Worm (Caenorhabditis elegans) whole organism, late embryonic: ENCODE measurements around the gene F46B3.9.

Experiments
- T23F11.4 ChIP-seq: fragments of 200-800 bp; sonication (Bioruptor generic); optimal IDR thresholded peaks from 2 replicates; lab custom pipeline; 2018; ENCODE audit warnings: mild to moderate bottlenecking, missing genetic modification characterization, missing compliant biosample characterization
- ahr-1 ChIP-seq: sonication (generic microtip); optimal IDR thresholded peaks from 2 replicates; lab custom pipeline; 2016; ENCODE audit warnings: missing genetic modification characterization, missing compliant biosample characterization
- ama-1 ChIP-seq: fragments of 150-350 bp; optimal IDR thresholded peaks from 2 replicates; lab custom pipeline; 2014
- ceh-14 ChIP-seq: sonication (generic microtip); optimal IDR thresholded peaks from 2 replicates; lab custom pipeline; 2016; ENCODE audit warnings: missing genotype, missing genetic modification characterization, missing compliant biosample characterization
- ceh-18 ChIP-seq: sonication (generic microtip); optimal IDR thresholded peaks from 2 replicates; lab custom pipeline; 2016; ENCODE audit warnings: missing genetic modification characterization, missing compliant biosample characterization
- ceh-19 ChIP-seq: fragments of 200-800 bp; sonication (Bioruptor generic); optimal IDR thresholded peaks from 2 replicates; lab custom pipeline; 2018; ENCODE audit warnings: mild to moderate bottlenecking, missing genetic modification characterization, missing compliant biosample characterization
- ceh-2 ChIP-seq: sonication (generic microtip); optimal IDR thresholded peaks from 2 replicates; lab custom pipeline; 2016; ENCODE audit warnings: missing genotype, missing genetic modification characterization, missing compliant biosample characterization
- ceh-24 ChIP-seq: sonication (generic microtip); optimal IDR thresholded peaks from 2 replicates; lab custom pipeline; 2016; ENCODE audit warnings: mild to moderate bottlenecking, missing genetic modification characterization, missing compliant biosample characterization
- ceh-34 ChIP-seq: sonication (generic microtip); optimal IDR thresholded peaks from 2 replicates; lab custom pipeline; 2016; ENCODE audit warnings: mild to moderate bottlenecking, missing genetic modification characterization, missing compliant biosample characterization
- ceh-45 ChIP-seq: fragments of 200-800 bp; sonication (Bioruptor generic); IDR thresholded peaks from 2 replicates; pipeline ENCODE4 v1.3.6; 2022; ENCODE audit warnings: missing genetic modification reagents, missing genetic modification characterization, missing compliant biosample characterization
- ceh-6 ChIP-seq: fragments of 200-800 bp; sonication (Bioruptor generic); optimal IDR thresholded peaks from 2 replicates; lab custom pipeline; 2018; ENCODE audit warnings: mild to moderate bottlenecking, missing genetic modification characterization, missing compliant biosample characterization
- ceh-9 ChIP-seq: sonication (generic microtip); optimal IDR thresholded peaks from 2 replicates; lab custom pipeline; 2016; ENCODE audit warnings: mild to moderate bottlenecking, missing genetic modification characterization, inconsistent platforms, missing compliant biosample characterization
- dve-1 ChIP-seq: sonication (generic microtip); optimal IDR thresholded peaks from 2 replicates; lab custom pipeline; 2017; ENCODE audit warnings: antibody characterized with exemption, mild to moderate bottlenecking, missing genetic modification characterization, missing compliant biosample characterization
- elt-4 ChIP-seq: sonication (generic microtip); optimal IDR thresholded peaks from 2 replicates; lab custom pipeline; 2016; ENCODE audit warnings: missing genetic modification characterization, missing compliant biosample characterization
- eyg-1 ChIP-seq: sonication (generic microtip); optimal IDR thresholded peaks from 2 replicates; lab custom pipeline; 2016; ENCODE audit warnings: missing genotype, missing genetic modification characterization, missing compliant biosample characterization
- fkh-10 ChIP-seq: fragments of 150-350 bp; optimal IDR thresholded peaks from 2 replicates; lab custom pipeline; 2014; ENCODE audit warnings: missing biosample characterization, missing genetic modification reagents, missing genetic modification characterization
- fkh-6 ChIP-seq: sonication (generic microtip); optimal IDR thresholded peaks from 2 replicates; lab custom pipeline; 2016; ENCODE audit warnings: missing genetic modification characterization, missing compliant biosample characterization
- gmeb-2 ChIP-seq: sonication (generic microtip); optimal IDR thresholded peaks from 2 replicates; lab custom pipeline; 2016; ENCODE audit warnings: missing genetic modification characterization, inconsistent platforms, missing compliant biosample characterization
- hlh-15 ChIP-seq: sonication (generic microtip); optimal IDR thresholded peaks from 2 replicates; lab custom pipeline; 2016; ENCODE audit warnings: missing genetic modification characterization, missing compliant biosample characterization
- hlh-30 ChIP-seq: sonication (generic microtip); optimal IDR thresholded peaks from 2 replicates; lab custom pipeline; 2017; ENCODE audit warnings: antibody characterized with exemption, missing genetic modification characterization, missing compliant biosample characterization; ENCODE audit not compliant: insufficient read depth
- hlh-6 ChIP-seq: sonication (generic microtip); optimal IDR thresholded peaks from 2 replicates; lab custom pipeline; 2016; ENCODE audit warnings: missing genotype, missing genetic modification characterization, missing compliant biosample characterization
- lim-6 ChIP-seq: sonication (generic microtip); optimal IDR thresholded peaks from 2 replicates; lab custom pipeline; 2016; ENCODE audit warnings: missing genetic modification characterization, missing compliant biosample characterization
- madf-2 ChIP-seq: sonication (generic microtip); optimal IDR thresholded peaks from 2 replicates; lab custom pipeline; 2017; ENCODE audit warnings: missing genetic modification characterization, missing compliant biosample characterization
- mec-3 ChIP-seq: sonication (generic microtip); optimal IDR thresholded peaks from 2 replicates; lab custom pipeline; 2016; ENCODE audit warnings: borderline replicate concordance, missing genetic modification characterization, missing compliant biosample characterization
- nfya-1 ChIP-seq: sonication (generic microtip); optimal IDR thresholded peaks from 2 replicates; lab custom pipeline; 2017; ENCODE audit warnings: missing genetic modification characterization, mild to moderate bottlenecking, missing compliant biosample characterization, antibody characterized with exemption, moderate library complexity
- nhr-232 ChIP-seq: sonication (generic microtip); optimal IDR thresholded peaks from 2 replicates; lab custom pipeline; 2016; ENCODE audit warnings: missing genetic modification characterization, missing compliant biosample characterization
- odd-2 ChIP-seq: sonication (generic microtip); optimal IDR thresholded peaks from 2 replicates; lab custom pipeline; 2017; ENCODE audit warnings: antibody characterized with exemption, mild to moderate bottlenecking, missing genetic modification characterization, missing compliant biosample characterization
- pag-3 ChIP-seq: sonication (generic microtip); optimal IDR thresholded peaks from 2 replicates; lab custom pipeline; 2016; ENCODE audit warnings: missing compliant biosample characterization, missing genetic modification characterization, borderline replicate concordance
- pha-4 ChIP-seq: fragments of 150-350 bp; optimal IDR thresholded peaks from 2 replicates; lab custom pipeline; 2018; ENCODE audit warnings: missing biosample characterization, missing genetic modification reagents, missing genetic modification characterization
- pqm-1 ChIP-seq: sonication (generic microtip); optimal IDR thresholded peaks from 2 replicates; lab custom pipeline; 2016; ENCODE audit warnings: missing genetic modification characterization, missing compliant biosample characterization
- pros-1 ChIP-seq: fragments of 150-350 bp; optimal IDR thresholded peaks from 2 replicates; lab custom pipeline; 2014; ENCODE audit warnings: missing biosample characterization, missing genetic modification reagents, missing genetic modification characterization
- rnt-1 ChIP-seq: sonication (generic microtip); optimal IDR thresholded peaks from 2 replicates; lab custom pipeline; 2016; ENCODE audit warnings: missing genetic modification characterization, missing compliant biosample characterization
- sox-2 ChIP-seq: fragments of 200-800 bp; sonication (Bioruptor generic); IDR thresholded peaks from 2 replicates; pipeline ENCODE4 v1.3.6; 2022; ENCODE audit warnings: missing genetic modification reagents, missing genetic modification characterization, missing compliant biosample characterization
- tbx-7 ChIP-seq: sonication (generic microtip); optimal IDR thresholded peaks from 2 replicates; lab custom pipeline; 2016; ENCODE audit warnings: missing genotype, missing genetic modification characterization, missing compliant biosample characterization
- ttx-3 ChIP-seq: sonication (generic microtip); optimal IDR thresholded peaks from 2 replicates; lab custom pipeline; 2016; ENCODE audit warnings: missing genetic modification reagents, missing genetic modification characterization, missing compliant biosample characterization
- unc-42 ChIP-seq: sonication (generic microtip); optimal IDR thresholded peaks from 2 replicates; lab custom pipeline; 2016; ENCODE audit warnings: missing genotype, missing genetic modification characterization, missing compliant biosample characterization
- unc-55 ChIP-seq: sonication (generic microtip); optimal IDR thresholded peaks from 2 replicates; lab custom pipeline; 2017; ENCODE audit warnings: missing biosample characterization, missing genetic modification reagents, missing genetic modification characterization
- ztf-16 ChIP-seq: sonication (generic microtip); optimal IDR thresholded peaks from 2 replicates; lab custom pipeline; 2017; ENCODE audit warnings: missing genetic modification characterization, missing compliant biosample characterization

Gene F46B3.9

ce11 chrV:20638344-20638743, 12.4 kb upstream of the F46B3.9 start, which contains the start of gene Y44A6B.3:
Gene Y44A6B.3 (minus strand): TSS chrV:20638444.
- TF ChIP-seq ceh-24 (tag; lab: Kevin White, UChicago) (no peak), pros-1 (no peak), unc-42 (tag; lab: Kevin White, UChicago) (no peak), ceh-9 (tag; lab: Kevin White, UChicago) (no peak), eyg-1 (tag; lab: Kevin White, UChicago) (no peak), nhr-232 (tag; lab: Kevin White, UChicago) (no peak), dve-1 (tag; lab: Kevin White, UChicago) (no peak), mec-3 (tag; lab: Kevin White, UChicago) (no peak), ceh-14 (tag; lab: Kevin White, UChicago) (no peak), elt-4 (tag; lab: Kevin White, UChicago) (no peak), tbx-7 (tag; lab: Kevin White, UChicago) (no peak), ceh-18 (tag; lab: Kevin White, UChicago) (no peak), gmeb-2 (tag; lab: Kevin White, UChicago) (no peak), ceh-45 (GFP tag; lab: Robert Waterston, UW) (no peak), pha-4 (no peak), hlh-15 (tag; lab: Kevin White, UChicago) (no peak), unc-55 (GFP tag; lab: Kevin White, UChicago) (no peak), pqm-1 (no peak)

- TF ChIP-seq ceh-2 (tag; lab: Kevin White, UChicago) (no peak), ttx-3 (tag; lab: Kevin White, UChicago) (no peak), odd-2 (tag; lab: Kevin White, UChicago) (no peak), ceh-6 (GFP tag; lab: Kevin White, UChicago) (no peak), ceh-19 (no peak), elt-4 (tag; lab: Kevin White, UChicago) (no peak), lim-6 (no peak), rnt-1 (tag; lab: Kevin White, UChicago) (no peak), hlh-6 (tag; lab: Kevin White, UChicago) (no peak), unc-55 (GFP tag; lab: Kevin White, UChicago) (no peak), fkh-6 (tag; lab: Kevin White, UChicago) (no peak), madf-2 (tag; lab: Kevin White, UChicago) (no peak), fkh-10 (GFP tag; lab: Kevin White, UChicago) (no peak), ceh-34 (tag; lab: Kevin White, UChicago) (no peak), ztf-16 (tag; lab: Kevin White, UChicago) (no peak), hlh-30 (tag; lab: Kevin White, UChicago) (no peak), ama-1 (lab: Kevin White, UChicago) (no peak), hlh-15 (tag; lab: Kevin White, UChicago) (no peak)
Measured at ce11 chrV:20636855-20637254, 10.9 kb upstream of the F46B3.9 start, which contains the start of gene ttr-13. Gene ttr-13 (minus strand): TSS chrV:20636955.

DNA sequence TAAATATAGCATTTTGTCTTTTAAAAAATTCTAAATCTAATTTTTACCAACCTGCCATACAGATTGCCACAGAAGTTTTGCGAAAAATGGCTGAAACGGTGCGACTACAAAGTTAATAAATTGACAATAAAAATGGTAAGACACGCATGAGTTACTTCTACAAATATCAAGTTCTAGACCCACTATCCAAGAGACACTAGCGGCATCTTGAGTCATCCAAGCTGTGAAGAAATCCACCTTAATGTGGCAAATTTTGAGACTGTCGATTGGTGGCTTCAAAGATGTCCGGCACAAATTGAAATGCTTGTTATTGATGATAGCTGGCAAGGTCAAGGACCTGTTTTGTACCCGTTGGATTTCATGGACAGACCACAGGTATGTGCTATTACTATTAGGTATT, 8.4 kb upstream of the F46B3.9 start, which contains the start of gene F46B3.16:
Gene F46B3.16, plus strand, starts transcription at position 301 of the 400 bp plus-strand sequence.
- no peak for TF ChIP-seq pag-3 (tag; lab: Kevin White, UChicago)
- TF ChIP-seq odd-2 (tag; lab: Kevin White, UChicago), result no peak
- TF ChIP-seq sox-2 (GFP tag; lab: Robert Waterston, UW), result no peak
- no peak for TF ChIP-seq tbx-7 (tag; lab: Kevin White, UChicago)
- TF ChIP-seq ceh-24 (tag; lab: Kevin White, UChicago), result no peak
- no peak for TF ChIP-seq ama-1 (lab: Kevin White, UChicago)
- no peak for TF ChIP-seq ahr-1
- TF ChIP-seq ceh-6 (GFP tag; lab: Kevin White, UChicago), result no peak
- TF ChIP-seq hlh-6 (tag; lab: Kevin White, UChicago), result no peak
- no peak for TF ChIP-seq nfya-1
- TF ChIP-seq T23F11.4 (GFP tag; lab: Kevin White, UChicago), result no peak
- TF ChIP-seq fkh-10 (GFP tag; lab: Kevin White, UChicago), result no peak
- no peak for TF ChIP-seq mec-3 (tag; lab: Kevin White, UChicago)
- TF ChIP-seq fkh-6 (tag; lab: Kevin White, UChicago), result no peak
- TF ChIP-seq ceh-34 (tag; lab: Kevin White, UChicago), result no peak
- TF ChIP-seq ceh-18 (tag; lab: Kevin White, UChicago), result no peak
